Worm (Caenorhabditis elegans) whole organism, midembryonic: ENCODE data around the gene C25F6.8.

Experiments used
- T22C8.4 ChIP-seq: fragments of 200-800 bp; sonication (Bioruptor generic); IDR thresholded peaks from 2 replicates; pipeline ENCODE4 v1.3.6; 2022; ENCODE audit warnings: missing genetic modification characterization, missing compliant biosample characterization
- cog-1 ChIP-seq: sonication (generic microtip); optimal IDR thresholded peaks from 2 replicates; lab custom pipeline; 2016; ENCODE audit warnings: missing genetic modification characterization, missing compliant biosample characterization
- flt-1 ChIP-seq: fragments of 200-800 bp; sonication (Bioruptor generic); IDR thresholded peaks from 2 replicates; pipeline ENCODE4 v1.3.6; 2022; ENCODE audit warnings: missing genetic modification characterization, missing compliant biosample characterization
- klf-2 ChIP-seq: fragments of 200-800 bp; sonication (Bioruptor generic); conservative IDR thresholded peaks from 2 replicates; pipeline ENCODE4 v1.3.6; 2022; ENCODE audit warnings: missing genetic modification reagents, missing genetic modification characterization, missing compliant biosample characterization
- med-1 ChIP-seq: sonication (generic microtip); optimal IDR thresholded peaks from 2 replicates; lab custom pipeline; 2017; ENCODE audit warnings: missing genetic modification characterization, mild to moderate bottlenecking, missing compliant biosample characterization, antibody characterized with exemption, missing genetic modification reagents; ENCODE audit not compliant: insufficient read depth
- ref-1 ChIP-seq: fragments of 200-800 bp; sonication (Bioruptor generic); conservative IDR thresholded peaks from 2 replicates; pipeline ENCODE4 v1.3.6; 2022; ENCODE audit warnings: missing genetic modification reagents, missing genetic modification characterization, missing compliant biosample characterization
- tab-1 ChIP-seq: fragments of 200-800 bp; sonication (Bioruptor generic); IDR thresholded peaks from 2 replicates; pipeline ENCODE4 v1.3.6; 2022; ENCODE audit warnings: missing genetic modification characterization, missing compliant biosample characterization
- ztf-23 ChIP-seq: fragments of 200-800 bp; sonication (Bioruptor generic); IDR thresholded peaks from 2 replicates; pipeline ENCODE4 v1.3.6; 2022; ENCODE audit warnings: missing genetic modification reagents, missing genetic modification characterization, missing compliant biosample characterization
- ztf-29 ChIP-seq: fragments of 200-800 bp; sonication (Bioruptor generic); IDR thresholded peaks from 2 replicates; pipeline ENCODE4 v1.3.6; 2022; ENCODE audit warnings: missing genetic modification reagents, missing genetic modification characterization, missing compliant biosample characterization

Gene C25F6.8

DNA sequence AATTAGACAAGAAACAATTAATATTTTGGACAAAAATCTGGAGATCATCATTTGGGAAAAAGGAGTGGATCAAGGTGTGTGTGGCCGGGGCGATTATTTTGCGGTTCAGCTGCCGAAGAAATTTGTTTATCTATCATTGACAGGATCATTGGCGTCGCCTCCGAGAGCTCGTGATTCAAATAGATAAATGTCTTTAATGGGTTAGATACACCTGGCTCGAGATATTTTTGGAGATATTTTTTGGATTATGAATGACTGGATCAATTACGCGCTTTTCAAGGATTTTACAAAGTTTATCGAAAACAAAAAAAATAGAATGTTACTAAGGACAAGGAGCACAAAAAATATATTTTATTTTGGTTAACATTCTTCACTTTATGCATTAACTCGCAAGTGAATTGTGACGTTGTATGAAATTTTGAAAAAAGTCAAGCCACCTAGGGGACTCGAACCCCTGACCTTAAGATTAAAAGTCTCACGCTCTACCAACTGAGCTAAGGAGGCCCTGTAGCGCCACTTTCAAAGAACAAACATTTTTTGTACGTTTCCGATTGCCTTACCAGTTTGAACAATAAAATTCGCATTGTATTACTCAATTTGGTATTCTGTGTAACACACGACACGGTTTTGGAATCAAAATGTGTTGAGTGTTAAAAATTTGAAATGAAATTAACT, 2.9 kb downstream of the C25F6.8 start, which contains the start of gene C25F6.6:
TSS of gene C25F6.6 (minus strand) at position 51 of the 675 bp plus-strand sequence.
- TF ChIP-seq flt-1 (GFP tag; lab: Robert Waterston, UW), result no peak
- TF ChIP-seq ref-1 (GFP tag; lab: Robert Waterston, UW), result no peak
- no peak for TF ChIP-seq klf-2
- no peak for TF ChIP-seq tab-1 (GFP tag; lab: Robert Waterston, UW)
- TF ChIP-seq ztf-23 (GFP tag; lab: Robert Waterston, UW), result no peak
- TF ChIP-seq med-1, result no peak
- no peak for TF ChIP-seq T22C8.4
- no peak for TF ChIP-seq cog-1 (tag; lab: Kevin White, UChicago)
- TF ChIP-seq ztf-29, result no peak

DNA sequence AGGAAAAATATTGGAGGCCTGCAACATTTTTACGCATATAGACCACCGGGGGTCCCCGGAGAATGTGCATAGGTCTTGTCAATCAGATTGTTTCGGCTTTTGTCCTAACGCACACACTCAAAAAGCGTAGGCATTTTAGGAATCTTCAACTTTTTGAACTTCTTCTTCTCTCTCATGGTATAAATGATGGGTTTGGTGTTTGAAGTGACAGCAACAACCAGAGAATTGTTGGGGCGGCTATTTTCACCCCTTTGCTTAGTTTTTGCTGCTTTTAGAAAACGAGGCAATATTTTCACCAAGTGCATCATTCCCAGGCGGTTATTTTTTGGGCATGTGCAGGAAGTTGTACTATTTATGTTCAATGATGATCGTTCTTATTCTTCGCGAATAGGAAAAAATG, 3.7 kb downstream of the C25F6.8 start:
- TF ChIP-seq flt-1 (GFP tag; lab: Robert Waterston, UW), result no peak
- TF ChIP-seq klf-2, result no peak
- TF ChIP-seq cog-1 (tag; lab: Kevin White, UChicago), result no peak
- no peak for TF ChIP-seq med-1
- no peak for TF ChIP-seq tab-1 (GFP tag; lab: Robert Waterston, UW)
- no peak for TF ChIP-seq ztf-23 (GFP tag; lab: Robert Waterston, UW)
- TF ChIP-seq ztf-29, result no peak
- TF ChIP-seq T22C8.4, result no peak
- TF ChIP-seq ref-1 (GFP tag; lab: Robert Waterston, UW), result no peak

DNA sequence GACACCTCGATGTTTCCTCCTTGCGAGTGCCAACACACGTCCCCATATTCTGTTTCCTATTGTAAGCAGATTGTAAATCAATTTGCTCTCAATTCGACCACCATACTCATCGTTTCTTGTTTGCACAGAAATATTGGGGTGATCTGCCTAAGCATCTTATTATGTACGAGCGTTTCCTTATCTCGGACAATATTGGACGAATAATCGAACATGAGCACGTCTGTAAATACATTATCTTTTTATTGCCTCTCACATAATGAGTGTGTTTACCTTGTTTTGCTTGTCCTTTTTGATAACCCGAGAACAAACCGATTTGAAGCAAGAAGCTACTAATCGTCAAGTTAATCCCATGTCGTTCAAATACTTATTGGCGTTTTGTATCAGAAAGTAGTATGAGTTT, 7.1 kb downstream of the C25F6.8 start:
- no peak for TF ChIP-seq flt-1 (GFP tag; lab: Robert Waterston, UW)
- no peak for TF ChIP-seq T22C8.4
- no peak for TF ChIP-seq med-1
- no peak for TF ChIP-seq ztf-29
- no peak for TF ChIP-seq tab-1 (GFP tag; lab: Robert Waterston, UW)
- TF ChIP-seq ztf-23 (GFP tag; lab: Robert Waterston, UW), result no peak
- no peak for TF ChIP-seq klf-2

DNA sequence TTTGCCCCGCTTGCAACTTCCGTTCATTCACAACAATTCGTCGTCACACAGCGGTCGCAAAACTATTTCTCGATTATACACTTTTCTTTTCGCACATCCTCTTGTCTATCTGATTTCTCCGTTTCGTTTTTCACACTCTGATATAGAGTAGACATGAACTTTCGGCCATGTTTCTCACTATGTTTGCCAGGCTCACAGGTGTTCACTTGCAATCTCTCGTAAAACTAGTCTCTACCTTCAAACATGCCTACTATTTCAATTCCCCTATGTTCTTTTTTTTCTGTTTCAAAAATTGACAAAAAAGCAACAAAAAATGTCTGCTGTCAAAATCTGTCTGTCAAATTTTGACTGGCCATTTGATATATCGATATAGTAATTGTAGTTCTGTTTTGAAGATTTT, 9.1 kb downstream of the C25F6.8 start:
- TF ChIP-seq ztf-29 (no peak), cog-1 (tag; lab: Kevin White, UChicago) (no peak), tab-1 (GFP tag; lab: Robert Waterston, UW) (no peak), ref-1 (GFP tag; lab: Robert Waterston, UW) (no peak), flt-1 (GFP tag; lab: Robert Waterston, UW) (no peak), T22C8.4 (no peak), ztf-23 (GFP tag; lab: Robert Waterston, UW) (no peak), klf-2 (no peak), med-1 (no peak)

DNA sequence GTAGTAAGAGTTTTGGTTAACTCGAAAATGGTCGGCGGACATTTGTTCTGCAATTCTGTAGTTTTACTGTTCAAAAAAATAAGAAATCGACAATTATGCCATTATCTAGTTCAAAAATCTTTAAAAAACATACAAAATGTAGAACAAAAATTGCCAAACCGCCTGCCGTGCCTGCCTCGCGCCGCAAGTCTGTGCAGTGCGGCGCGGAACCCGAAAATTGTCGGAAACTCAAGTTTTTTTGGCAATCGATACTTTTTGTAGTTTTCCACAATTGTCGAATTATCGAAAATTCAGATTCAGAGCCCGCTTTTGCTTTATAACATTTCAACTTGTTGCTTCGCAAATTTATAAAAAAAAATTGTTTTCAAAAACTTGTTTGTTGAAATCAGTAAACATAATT, 10.0 kb downstream of the C25F6.8 start:
- TF ChIP-seq ref-1 (GFP tag; lab: Robert Waterston, UW), result no peak

DNA sequence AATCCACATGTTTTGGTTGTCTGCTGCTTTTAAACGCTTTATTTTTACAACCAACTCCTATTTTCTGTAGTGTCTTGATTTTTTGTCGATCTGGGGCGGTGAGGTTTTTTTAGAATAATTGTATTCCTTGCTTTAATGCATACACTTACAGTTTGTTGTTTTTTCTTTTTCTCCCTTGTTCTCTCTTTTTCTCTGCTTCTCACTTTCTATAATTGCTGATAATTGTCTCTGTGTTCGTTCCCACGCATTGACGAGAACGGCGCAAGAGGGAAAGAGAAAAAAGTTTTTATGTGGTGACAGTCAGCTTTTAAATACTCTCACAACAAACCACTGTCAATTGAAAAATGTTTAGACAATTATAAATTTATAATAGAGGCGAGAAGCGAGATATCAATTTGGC, 10.7 kb downstream of the C25F6.8 start:
- no peak for TF ChIP-seq ztf-29
- no peak for TF ChIP-seq med-1
- no peak for TF ChIP-seq ztf-23 (GFP tag; lab: Robert Waterston, UW)
- no peak for TF ChIP-seq klf-2
- TF ChIP-seq tab-1 (GFP tag; lab: Robert Waterston, UW), result no peak
- no peak for TF ChIP-seq T22C8.4
- no peak for TF ChIP-seq ref-1 (GFP tag; lab: Robert Waterston, UW)
- no peak for TF ChIP-seq cog-1 (tag; lab: Kevin White, UChicago)

DNA sequence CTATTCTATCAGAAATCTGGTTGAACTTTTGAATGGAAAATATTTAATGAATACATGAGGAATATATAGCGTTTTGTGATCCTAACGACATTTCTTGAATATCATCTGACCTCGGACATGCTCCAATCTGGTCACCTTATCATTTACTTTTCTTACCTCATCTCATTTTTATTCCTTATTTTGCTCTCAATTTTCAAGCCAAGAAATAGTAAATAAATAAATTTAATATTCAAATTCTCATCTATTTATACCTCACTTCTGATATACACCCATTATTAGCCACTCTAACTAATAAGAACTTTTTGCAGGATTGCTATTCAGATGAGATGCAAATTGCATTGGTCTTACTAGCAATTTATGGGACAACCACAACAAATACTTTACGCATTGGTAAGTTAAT, 12.9 kb downstream of the C25F6.8 start, which contains the start of gene ddr-1:
TSS of gene ddr-1 (plus strand) at position 301 of the 400 bp plus-strand sequence.
- TF ChIP-seq ref-1 (GFP tag; lab: Robert Waterston, UW) (no peak), tab-1 (GFP tag; lab: Robert Waterston, UW) (no peak), T22C8.4 (no peak), klf-2 (no peak), flt-1 (GFP tag; lab: Robert Waterston, UW) (no peak), cog-1 (tag; lab: Kevin White, UChicago) (no peak), med-1 (no peak), ztf-29 (no peak), ztf-23 (GFP tag; lab: Robert Waterston, UW) (no peak)

DNA sequence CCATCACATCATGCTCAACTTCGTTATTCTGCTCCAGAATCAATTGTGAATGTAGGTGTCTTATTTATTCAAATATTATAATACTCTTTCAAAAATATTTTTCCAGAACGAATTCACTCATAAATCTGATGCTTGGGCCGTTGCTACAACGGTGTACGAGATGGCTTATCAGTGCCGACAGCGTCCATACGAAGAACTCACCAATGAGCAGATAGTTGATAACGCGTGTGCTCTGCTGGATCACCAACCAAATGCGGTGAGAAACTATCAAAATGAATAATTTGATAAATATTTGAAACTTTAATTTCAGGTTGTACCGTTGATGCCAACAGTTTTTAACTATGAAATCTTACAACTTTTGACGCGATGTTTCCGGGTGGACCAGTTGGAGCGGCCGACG, 17.6 kb downstream of the C25F6.8 start:
- TF ChIP-seq ref-1 (GFP tag; lab: Robert Waterston, UW) (no peak), ztf-23 (GFP tag; lab: Robert Waterston, UW) (no peak), ztf-29 (no peak)

DNA sequence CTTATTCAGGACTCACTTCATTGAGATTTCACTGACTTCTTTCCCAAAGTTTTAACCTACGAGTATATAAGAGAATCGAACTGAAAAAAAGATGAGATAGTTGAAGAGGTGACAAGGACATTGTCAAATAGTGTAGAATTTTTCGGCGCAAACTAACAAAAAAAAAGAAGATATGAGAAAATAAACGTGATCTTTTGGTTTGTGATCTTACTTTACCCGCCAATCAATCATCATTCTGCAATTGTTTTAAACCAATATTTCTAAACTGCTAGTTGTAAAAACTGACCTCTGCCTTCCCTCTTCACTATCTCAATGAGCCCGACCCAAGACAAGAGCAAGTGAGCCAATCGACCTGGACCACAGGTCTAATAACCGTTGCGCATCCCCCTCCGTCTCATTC, 18.1 kb downstream of the C25F6.8 start:
- TF ChIP-seq klf-2, result no peak
- TF ChIP-seq cog-1 (tag; lab: Kevin White, UChicago), result no peak
- TF ChIP-seq med-1, result no peak
- no peak for TF ChIP-seq flt-1 (GFP tag; lab: Robert Waterston, UW)
- TF ChIP-seq ztf-23 (GFP tag; lab: Robert Waterston, UW), result no peak
- no peak for TF ChIP-seq tab-1 (GFP tag; lab: Robert Waterston, UW)
- no peak for TF ChIP-seq ref-1 (GFP tag; lab: Robert Waterston, UW)
- no peak for TF ChIP-seq ztf-29
- no peak for TF ChIP-seq T22C8.4

DNA sequence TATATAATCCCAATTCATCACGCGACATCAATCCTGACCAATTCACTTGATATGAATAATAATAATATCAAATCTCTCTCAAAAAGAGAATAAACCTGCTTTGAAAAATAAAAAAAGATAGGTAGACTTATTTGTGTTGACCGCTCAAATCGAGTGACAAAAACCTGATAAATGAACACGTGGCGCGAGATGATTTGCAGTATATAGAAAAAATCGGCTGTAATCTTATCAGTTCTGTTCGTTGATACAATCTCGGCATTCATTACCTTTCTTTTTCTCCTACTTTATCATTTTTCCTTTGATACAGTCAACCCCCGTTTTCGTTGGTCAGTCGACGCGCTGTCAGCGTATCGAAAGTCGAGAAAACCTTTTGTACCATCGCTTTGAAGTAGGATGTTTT, 19.3 kb downstream of the C25F6.8 start:
- TF ChIP-seq ref-1 (GFP tag; lab: Robert Waterston, UW) (no peak), med-1 (no peak), tab-1 (GFP tag; lab: Robert Waterston, UW) (no peak), ztf-23 (GFP tag; lab: Robert Waterston, UW) (no peak)

DNA sequence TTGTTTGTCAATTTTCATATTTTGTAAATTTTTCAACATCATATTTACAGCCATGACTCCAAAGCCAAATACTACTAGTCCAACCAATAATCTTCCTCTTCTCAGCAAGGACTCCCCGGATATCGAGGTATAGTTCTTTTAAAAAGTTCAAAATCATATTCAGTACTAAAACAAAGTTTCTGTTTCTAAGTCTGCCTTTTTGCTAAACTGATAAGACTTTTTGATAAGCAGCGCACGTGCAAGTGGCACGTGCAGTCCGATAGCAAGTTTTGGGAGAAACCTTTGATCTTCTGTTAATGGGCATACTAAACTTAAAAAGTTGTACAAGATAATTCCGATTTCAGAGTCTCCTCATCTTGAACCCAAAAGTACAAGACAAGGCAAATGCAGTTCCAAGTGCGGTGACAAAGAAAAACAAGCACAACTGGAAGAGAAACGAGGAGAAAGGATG, 19.8 kb downstream of the C25F6.8 start, which contains the start of gene dpyd-1:
TSS of gene dpyd-1 (plus strand) at position 51 of the 451 bp plus-strand sequence.
- no peak for TF ChIP-seq tab-1 (GFP tag; lab: Robert Waterston, UW)
- TF ChIP-seq cog-1 (tag; lab: Kevin White, UChicago), result no peak
- no peak for TF ChIP-seq ref-1 (GFP tag; lab: Robert Waterston, UW)
- TF ChIP-seq T22C8.4, result no peak
- TF ChIP-seq med-1, result no peak
- no peak for TF ChIP-seq ztf-23 (GFP tag; lab: Robert Waterston, UW)
- no peak for TF ChIP-seq flt-1 (GFP tag; lab: Robert Waterston, UW)
- no peak for TF ChIP-seq ztf-29
- TF ChIP-seq klf-2, result no peak
